Worm (Caenorhabditis elegans): ENCODE measurements around the gene C39B10.4.

C39B10.4 gene

DNA sequence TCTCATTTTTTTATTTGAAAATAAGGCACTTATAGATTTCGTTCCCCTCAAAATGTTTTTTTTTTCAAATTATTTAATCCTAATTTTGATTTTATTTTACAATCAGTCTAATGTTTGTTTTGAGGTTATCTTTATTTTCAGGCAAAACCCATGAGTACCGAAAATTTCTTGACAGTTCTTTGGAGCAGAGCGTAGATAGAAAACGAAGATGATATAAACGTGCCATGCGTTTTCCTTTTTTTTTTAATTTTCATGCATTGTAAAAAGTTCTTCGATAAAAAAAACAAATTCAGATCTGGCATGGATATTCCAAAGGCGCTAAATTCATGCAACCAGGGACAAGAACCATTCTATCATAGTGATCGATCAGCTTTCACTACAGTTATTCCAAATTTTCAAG is 46.2 kb downstream of the C39B10.4 start, which contains the start of gene C33D3.5:
Gene C33D3.5 (plus strand): TSS at position 301 of the 400 bp plus-strand sequence.
- no peak for TF ChIP-seq unc-39 (tag; optimal IDR thresholded peaks at IDR 0.05)
- TF ChIP-seq nhr-12 (tag; optimal IDR thresholded peaks at IDR 0.05): no peak
- TF ChIP-seq bed-3 (GFP tag; optimal IDR thresholded peaks at IDR 0.05): no peak
- TF ChIP-seq nhr-2 (tag; optimal IDR thresholded peaks at IDR 0.05): no peak
- no peak for TF ChIP-seq ces-1 (GFP tag; optimal IDR thresholded peaks at IDR 0.05)
- no peak for TF ChIP-seq cnd-1 (tag; optimal IDR thresholded peaks at IDR 0.05)
- no peak for TF ChIP-seq mls-2 (tag; optimal IDR thresholded peaks at IDR 0.05)
- no peak for TF ChIP-seq mab-5 (tag; optimal IDR thresholded peaks at IDR 0.05)
- TF ChIP-seq elt-1 (tag; optimal IDR thresholded peaks at IDR 0.05; ENCODE audit: borderline replicate concordance, insufficient read depth): no peak
- no peak for TF ChIP-seq zip-8 (tag; optimal IDR thresholded peaks at IDR 0.05)
- TF ChIP-seq pha-4 (tag; optimal IDR thresholded peaks at IDR 0.05): no peak
- no peak for TF ChIP-seq nhr-28 (tag; optimal IDR thresholded peaks at IDR 0.05)
- TF ChIP-seq nhr-76 (tag; optimal IDR thresholded peaks at IDR 0.05): no peak
- TF ChIP-seq snpc-4 (tag; optimal IDR thresholded peaks at IDR 0.05): no peak
- no peak for TF ChIP-seq mep-1 (tag; optimal IDR thresholded peaks at IDR 0.05)
- no peak for TF ChIP-seq ztf-11 (tag; optimal IDR thresholded peaks at IDR 0.05)
- TF ChIP-seq unc-62 (GFP tag; optimal IDR thresholded peaks at IDR 0.05): no peak
- no peak for TF ChIP-seq nhr-237 (tag; optimal IDR thresholded peaks at IDR 0.05)

DNA sequence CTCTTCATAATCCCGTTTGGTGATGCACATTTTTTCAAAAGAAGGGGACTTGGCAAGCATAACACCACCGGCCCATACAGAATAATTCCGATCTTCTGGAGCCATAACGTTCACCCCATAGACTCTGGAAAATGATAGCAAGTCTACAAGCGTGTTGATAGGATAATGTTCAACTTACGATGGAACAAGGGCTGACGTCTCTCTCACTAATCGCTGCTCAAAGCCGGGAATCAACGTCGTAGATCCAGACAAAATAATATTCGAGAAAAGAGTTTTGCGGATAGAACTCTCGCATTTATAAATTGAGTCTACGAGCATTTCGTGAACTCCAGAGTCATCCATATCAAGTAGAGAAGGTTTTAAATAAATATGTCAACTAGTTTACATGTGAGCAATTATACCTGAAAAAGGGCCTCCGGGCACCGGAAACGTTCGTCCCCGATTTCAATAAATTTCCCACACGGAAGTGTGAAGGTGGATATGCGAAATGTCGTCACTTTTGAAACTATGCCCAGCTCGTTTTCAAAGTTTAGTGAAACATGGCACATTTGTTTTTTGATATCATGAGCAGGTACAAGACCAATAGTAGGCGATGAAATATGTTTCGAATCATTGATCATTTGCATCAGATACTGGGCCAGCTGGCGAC is 47.2 kb downstream of the C39B10.4 start:
- no peak for TF ChIP-seq nhr-28 (tag; optimal IDR thresholded peaks at IDR 0.05)
- TF ChIP-seq nhr-237 (tag; optimal IDR thresholded peaks at IDR 0.05): no peak
- no peak for TF ChIP-seq blmp-1 (tag; optimal IDR thresholded peaks at IDR 0.05)
- no peak for TF ChIP-seq flh-1 (GFP tag; optimal IDR thresholded peaks at IDR 0.05)
- TF ChIP-seq elt-1 (tag; optimal IDR thresholded peaks at IDR 0.05; ENCODE audit: borderline replicate concordance, insufficient read depth): no peak
- no peak for TF ChIP-seq nhr-12 (tag; optimal IDR thresholded peaks at IDR 0.05)
- TF ChIP-seq zip-8 (tag; optimal IDR thresholded peaks at IDR 0.05): no peak
- no peak for TF ChIP-seq unc-39 (tag; optimal IDR thresholded peaks at IDR 0.05)
- TF ChIP-seq ztf-11 (tag; optimal IDR thresholded peaks at IDR 0.05): no peak
- TF ChIP-seq pha-4 (tag; optimal IDR thresholded peaks at IDR 0.05): no peak
- no peak for TF ChIP-seq elt-3 (tag; optimal IDR thresholded peaks at IDR 0.05)
- TF ChIP-seq unc-120 (tag; optimal IDR thresholded peaks at IDR 0.05; ENCODE audit: poor library complexity, severe bottlenecking): no peak
- no peak for TF ChIP-seq mls-2 (tag; optimal IDR thresholded peaks at IDR 0.05)
- no peak for TF ChIP-seq lin-32 (GFP tag; optimal IDR thresholded peaks at IDR 0.05)
- no peak for TF ChIP-seq ces-1 (GFP tag; optimal IDR thresholded peaks at IDR 0.05)
